Fruit fly (Drosophila melanogaster) whole organism, embryonic: ENCODE results near the gene CG33293.

Source experiments
- Abd-B ChIP-seq: fragments of 200-800 bp; sonication (Bioruptor generic); optimal IDR thresholded peaks from 2 replicates; lab custom pipeline; 2018; ENCODE audit warnings: missing biosample characterization, mild to moderate bottlenecking, missing genetic modification characterization, moderate library complexity
- Atf3 ChIP-seq: fragments of 200-800 bp; sonication (Bioruptor generic); optimal IDR thresholded peaks from 3 replicates; lab custom pipeline; 2016; ENCODE audit warnings: missing biosample characterization, missing genetic modification characterization
- CG10274 ChIP-seq: fragments of 200-800 bp; sonication (Bioruptor generic); optimal IDR thresholded peaks from 3 replicates; lab custom pipeline; 2017; ENCODE audit warnings: missing biosample characterization, mild to moderate bottlenecking, missing genetic modification characterization
- CG11093 ChIP-seq: fragments of 200-800 bp; sonication (Bioruptor generic); IDR thresholded peaks from 3 replicates; pipeline ENCODE4 v1.3.6; 2022; ENCODE audit warnings: missing biosample characterization, missing genetic modification characterization
- CG13123 ChIP-seq: fragments of 200-800 bp; sonication (Bioruptor generic); optimal IDR thresholded peaks from 2 replicates; lab custom pipeline; 2016; ENCODE audit warnings: missing biosample characterization, missing genetic modification characterization
- CG14667 ChIP-seq: fragments of 200-800 bp; sonication (Bioruptor generic); IDR thresholded peaks from 2 replicates; pipeline ENCODE4 v1.3.6; 2022; ENCODE audit warnings: missing biosample characterization, missing genetic modification characterization
- CG1529 ChIP-seq: fragments of 200-800 bp; sonication (Bioruptor generic); optimal IDR thresholded peaks from 3 replicates; lab custom pipeline; 2018; ENCODE audit warnings: missing biosample characterization, missing genetic modification characterization
- CG15601 ChIP-seq: fragments of 200-800 bp; sonication (Bioruptor generic); optimal IDR thresholded peaks from 3 replicates; lab custom pipeline; 2019; ENCODE audit warnings: missing biosample characterization, mild to moderate bottlenecking, missing genetic modification characterization, moderate library complexity
- CG16779 ChIP-seq: fragments of 200-800 bp; sonication (Bioruptor generic); IDR thresholded peaks from 2 replicates; pipeline ENCODE4 v1.3.6; 2022; ENCODE audit warnings: missing biosample characterization, missing genetic modification characterization
- CG1792 ChIP-seq: fragments of 200-800 bp; sonication (Bioruptor generic); optimal IDR thresholded peaks from 2 replicates; lab custom pipeline; 2016; ENCODE audit warnings: missing biosample characterization, missing genetic modification characterization
- CG2116 ChIP-seq: fragments of 200-800 bp; sonication (Bioruptor generic); optimal IDR thresholded peaks from 3 replicates; lab custom pipeline; 2018; ENCODE audit warnings: missing biosample characterization, mild to moderate bottlenecking, missing genetic modification characterization
- CG2199 ChIP-seq: fragments of 200-800 bp; sonication (Bioruptor generic); IDR thresholded peaks from 3 replicates; pipeline ENCODE4 v1.3.6; 2022; ENCODE audit warnings: missing biosample characterization, missing genetic modification characterization
- CG33213 ChIP-seq: fragments of 200-800 bp; sonication (Bioruptor generic); optimal IDR thresholded peaks from 3 replicates; lab custom pipeline; 2016; ENCODE audit warnings: missing biosample characterization, missing genetic modification characterization
- CG4282 ChIP-seq: fragments of 200-800 bp; sonication (Bioruptor generic); optimal IDR thresholded peaks from 2 replicates; lab custom pipeline; 2016; ENCODE audit warnings: missing biosample characterization, missing genetic modification characterization
- CG43689 ChIP-seq: fragments of 200-800 bp; sonication (Bioruptor generic); IDR thresholded peaks from 2 replicates; pipeline ENCODE4 v1.3.6; 2022; ENCODE audit warnings: missing biosample characterization, missing genetic modification characterization
- CG5245 ChIP-seq: fragments of 200-800 bp; sonication (Bioruptor generic); optimal IDR thresholded peaks from 3 replicates; lab custom pipeline; 2016; ENCODE audit warnings: missing biosample characterization, missing genetic modification characterization
- CG7786 ChIP-seq: fragments of 200-800 bp; sonication (Bioruptor generic); optimal IDR thresholded peaks from 2 replicates; lab custom pipeline; 2016; ENCODE audit warnings: missing biosample characterization, missing genetic modification characterization
- CG7839 ChIP-seq: fragments of 200-800 bp; sonication (Bioruptor generic); optimal IDR thresholded peaks from 3 replicates; lab custom pipeline; 2018; ENCODE audit warnings: missing biosample characterization, mild to moderate bottlenecking, missing genetic modification characterization, moderate library complexity
- CG9727 ChIP-seq: fragments of 200-800 bp; sonication (Bioruptor generic); optimal IDR thresholded peaks from 3 replicates; lab custom pipeline; 2017; ENCODE audit warnings: missing biosample characterization, mild to moderate bottlenecking, missing genetic modification characterization
- Dip3 ChIP-seq: fragments of 200-800 bp; sonication (Bioruptor generic); optimal IDR thresholded peaks from 3 replicates; lab custom pipeline; 2016; ENCODE audit warnings: missing biosample characterization, missing genetic modification characterization
- E2f2 ChIP-seq: fragments of 200-800 bp; sonication (Bioruptor generic); IDR thresholded peaks from 2 replicates; pipeline ENCODE4 v1.3.6; 2022; ENCODE audit warnings: missing biosample characterization, missing genetic modification characterization
- Hand ChIP-seq: fragments of 200-800 bp; sonication (Bioruptor generic); optimal IDR thresholded peaks from 2 replicates; lab custom pipeline; 2017; ENCODE audit warnings: mild to moderate bottlenecking, missing biosample characterization, missing genetic modification reagents, missing genetic modification characterization
- Hr39 ChIP-seq: fragments of >200 bp; optimal IDR thresholded peaks from 2 replicates; lab custom pipeline; 2017
- Lhr ChIP-seq: fragments of 200-800 bp; sonication (Bioruptor generic); optimal IDR thresholded peaks from 3 replicates; lab custom pipeline; 2017; ENCODE audit warnings: mild to moderate bottlenecking, missing biosample characterization, missing genetic modification reagents, missing genetic modification characterization
- Nf-YB ChIP-seq: fragments of 200-800 bp; sonication (Bioruptor generic); optimal IDR thresholded peaks from 3 replicates; lab custom pipeline; 2019; ENCODE audit warnings: missing biosample characterization, mild to moderate bottlenecking, missing genetic modification characterization, moderate library complexity
- Xrp1 ChIP-seq: fragments of 200-800 bp; sonication (Bioruptor generic); IDR thresholded peaks from 2 replicates; pipeline ENCODE4 v1.3.6; 2022; ENCODE audit warnings: missing biosample characterization, missing genetic modification characterization
- al ChIP-seq: fragments of 200-800 bp; sonication (Bioruptor generic); IDR thresholded peaks from 2 replicates; pipeline ENCODE4 v1.3.6; 2022; ENCODE audit warnings: missing biosample characterization, missing genetic modification characterization
- ara ChIP-seq: fragments of 200-800 bp; sonication (Bioruptor generic); IDR thresholded peaks from 2 replicates; pipeline ENCODE4 v1.3.6; 2022; ENCODE audit warnings: missing biosample characterization, missing genetic modification characterization
- cad ChIP-seq: fragments of >200 bp; optimal IDR thresholded peaks from 2 replicates; lab custom pipeline; 2017; ENCODE audit warnings: missing biosample characterization, missing genetic modification characterization
- cato ChIP-seq: fragments of 200-800 bp; sonication (Bioruptor generic); optimal IDR thresholded peaks from 2 replicates; lab custom pipeline; 2016; ENCODE audit warnings: missing biosample characterization, missing genetic modification characterization, borderline replicate concordance
- cg ChIP-seq: fragments of 200-800 bp; sonication (Bioruptor generic); optimal IDR thresholded peaks from 3 replicates; lab custom pipeline; 2019; ENCODE audit warnings: missing biosample characterization, mild to moderate bottlenecking, missing genetic modification characterization, moderate library complexity
- crp ChIP-seq, 2 experiments: fragments of 200-800 bp; sonication (Bioruptor generic); optimal IDR thresholded peaks; 2 replicates in 1 of 2; 3 replicates in 1 of 2; lab custom pipeline; 2017; ENCODE audit warnings: missing biosample characterization in 2 of 2, missing genetic modification characterization in 2 of 2, mild to moderate bottlenecking in 1 of 2, moderate library complexity in 1 of 2
- dpn ChIP-seq, 2 experiments: fragments of 200-800 bp; sonication (Bioruptor generic); optimal IDR thresholded peaks; 3 replicates each; lab custom pipeline; 2016; ENCODE audit warnings: missing biosample characterization in 2 of 2, missing genetic modification characterization in 2 of 2
- ems ChIP-seq: fragments of 200-800 bp; sonication (Bioruptor generic); optimal IDR thresholded peaks from 3 replicates; lab custom pipeline; 2016; ENCODE audit warnings: missing biosample characterization, missing genetic modification characterization
- esg ChIP-seq: fragments of 200-800 bp; sonication (Bioruptor generic); conservative IDR thresholded peaks from 2 replicates; pipeline ENCODE4 v1.3.6; 2022; ENCODE audit warnings: missing biosample characterization, missing genetic modification characterization
- fd3F ChIP-seq: fragments of 200-800 bp; sonication (Bioruptor generic); optimal IDR thresholded peaks from 2 replicates; lab custom pipeline; 2018; ENCODE audit warnings: missing biosample characterization, mild to moderate bottlenecking, missing genetic modification characterization, moderate library complexity
- gsb-n ChIP-seq: fragments of 200-800 bp; sonication (Bioruptor generic); optimal IDR thresholded peaks from 3 replicates; lab custom pipeline; 2018; ENCODE audit warnings: missing biosample characterization, mild to moderate bottlenecking, missing genetic modification characterization
- h ChIP-seq: fragments of >200 bp; optimal IDR thresholded peaks from 2 replicates; lab custom pipeline; 2017
- hb ChIP-seq: fragments of 200-800 bp; sonication (Bioruptor generic); IDR thresholded peaks from 3 replicates; pipeline ENCODE4 v1.3.6; 2022; ENCODE audit warnings: missing biosample characterization, missing genetic modification characterization; ENCODE audit not compliant: partially characterized antibody
- ind ChIP-seq: fragments of 200-800 bp; sonication (Bioruptor generic); optimal IDR thresholded peaks from 3 replicates; lab custom pipeline; 2016; ENCODE audit warnings: missing biosample characterization, missing genetic modification characterization
- jing ChIP-seq: fragments of 200-800 bp; sonication (Bioruptor generic); optimal IDR thresholded peaks from 2 replicates; lab custom pipeline; 2018; ENCODE audit warnings: missing biosample characterization, mild to moderate bottlenecking, missing genetic modification characterization
- lilli ChIP-seq: fragments of 200-800 bp; sonication (Bioruptor generic); optimal IDR thresholded peaks from 3 replicates; lab custom pipeline; 2016; ENCODE audit warnings: missing biosample characterization, missing genetic modification characterization
- nom ChIP-seq: fragments of 200-800 bp; sonication (Bioruptor generic); optimal IDR thresholded peaks from 2 replicates; lab custom pipeline; 2017; ENCODE audit warnings: missing biosample characterization, missing genetic modification characterization, mild to moderate bottlenecking, moderate library complexity, missing genetic modification reagents
- pfk ChIP-seq: fragments of 200-800 bp; sonication (Bioruptor generic); optimal IDR thresholded peaks from 2 replicates; lab custom pipeline; 2018; ENCODE audit warnings: missing biosample characterization, mild to moderate bottlenecking, missing genetic modification characterization, moderate library complexity
- prd ChIP-seq, 3 experiments: fragments of >200 bp in 2 of 3; fragments of 200-800 bp in 1 of 3; sonication (Bioruptor generic) in 1 of 3; optimal IDR thresholded peaks in 2 of 3; IDR thresholded peaks in 1 of 3; 2 replicates in 2 of 3; 3 replicates in 1 of 3; pipeline versions ENCODE4 v1.3.6 to Lab custom; 2017 to 2022; ENCODE audit warnings: missing biosample characterization in 1 of 3, missing genetic modification characterization in 1 of 3
- seq ChIP-seq: fragments of 200-800 bp; sonication (Bioruptor generic); IDR thresholded peaks from 2 replicates; pipeline ENCODE4 v1.3.6; 2022; ENCODE audit warnings: missing biosample characterization, missing genetic modification characterization
- sim ChIP-seq: fragments of 200-800 bp; sonication (Bioruptor generic); IDR thresholded peaks from 2 replicates; pipeline ENCODE4 v1.3.6; 2022; ENCODE audit warnings: missing biosample characterization, missing genetic modification characterization
- sna ChIP-seq: fragments of 200-800 bp; sonication (Bioruptor generic); IDR thresholded peaks from 2 replicates; pipeline ENCODE4 v1.3.6; 2022; ENCODE audit warnings: missing biosample characterization, missing genetic modification characterization; ENCODE audit not compliant: partially characterized antibody
- sug ChIP-seq: fragments of 200-800 bp; optimal IDR thresholded peaks from 2 replicates; lab custom pipeline; 2019; ENCODE audit warnings: missing biosample characterization, mild to moderate bottlenecking, missing genetic modification characterization, moderate library complexity
- ttk ChIP-seq: fragments of 200-800 bp; sonication (Bioruptor generic); IDR thresholded peaks from 2 replicates; pipeline ENCODE4 v2.1.2; 2022; ENCODE audit warnings: missing biosample characterization, missing genetic modification characterization

The CG33293 gene

DNA sequence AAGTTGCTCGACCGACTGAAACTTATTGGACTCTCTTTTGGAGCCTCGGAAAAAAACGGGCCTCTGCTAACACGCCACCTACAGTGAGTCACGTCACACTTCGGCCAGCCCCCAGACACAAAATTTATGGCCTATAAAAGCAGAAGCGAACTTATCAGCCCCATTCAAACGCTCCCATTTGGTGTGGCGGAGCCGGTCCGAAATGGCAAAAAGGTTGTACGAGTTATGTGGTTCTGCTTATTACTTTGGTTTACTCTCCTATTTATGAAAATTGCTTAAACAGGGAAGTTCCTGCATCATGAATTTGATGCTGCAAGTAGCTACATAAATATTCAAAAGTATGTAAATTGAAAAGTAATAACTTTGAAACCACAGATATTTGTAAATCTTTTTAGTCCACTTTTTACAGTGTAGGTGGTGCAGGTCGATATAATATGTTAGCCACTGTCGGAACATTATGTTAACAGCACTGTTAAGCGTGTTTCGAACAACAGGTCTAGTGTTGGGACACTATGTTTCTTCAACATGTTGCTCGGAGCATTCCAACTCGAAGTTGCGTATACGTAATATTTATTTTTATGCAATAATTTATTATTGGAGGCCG lies 42.9 kb upstream of the CG33293 start (continued):
- peak; percentile 44 for TF ChIP-seq pfk
- TF ChIP-seq sug: peak; percentile 91
- peak; percentile 52 for TF ChIP-seq Lhr (GFP tag; lab: Kevin White, UChicago)
- TF ChIP-seq Atf3 (GFP tag; lab: Kevin White, UChicago): peak; percentile 74
- TF ChIP-seq CG10274 (GFP tag; lab: Kevin White, UChicago): peak; percentile 84
- TF ChIP-seq Hand (GFP tag; lab: Kevin White, UChicago): peak; percentile 91
- TF ChIP-seq CG11093: peak; percentile 70; the same call in 2 of the 3 replicates
- TF ChIP-seq CG2199 (GFP tag; lab: Robert Waterston, UW): peak; percentile 79; the same call in 2 of the 3 replicates
- peak; percentile 91 for TF ChIP-seq seq
- peak; percentile 66 for TF ChIP-seq ttk (GFP tag; lab: Robert Waterston, UW)
- TF ChIP-seq jing: peak; percentile 70
- TF ChIP-seq sna: no peak
- TF ChIP-seq crp (GFP tag; optimal IDR thresholded peaks at IDR 0.05; lab: Kevin White, UChicago): peak in 1 of 2 experiments; percentile 54
- peak; percentile 80 for TF ChIP-seq CG1529 (GFP tag; lab: Kevin White, UChicago)
- TF ChIP-seq CG33213 (GFP tag; lab: Kevin White, UChicago): peak; percentile 87
- TF ChIP-seq CG7839: peak; percentile 93
- TF ChIP-seq Abd-B: peak; percentile 91
- TF ChIP-seq prd (optimal IDR thresholded peaks at IDR 0.05; lab: Kevin White, UChicago): no peak
- TF ChIP-seq prd (GFP tag; IDR thresholded peaks at IDR 0.05; lab: Robert Waterston, UW): peak; percentile 84
- peak; percentile 90 for TF ChIP-seq CG7786 (GFP tag; lab: Kevin White, UChicago)
- no peak for TF ChIP-seq cg (GFP tag; lab: Kevin White, UChicago)
- peak; percentile 88 for TF ChIP-seq fd3F (GFP tag; lab: Kevin White, UChicago)
- peak; percentile 84 for TF ChIP-seq al (GFP tag; lab: Robert Waterston, UW)
- peak; percentile 70 for TF ChIP-seq CG5245
- TF ChIP-seq CG13123 (GFP tag; lab: Kevin White, UChicago): peak; percentile 58
- TF ChIP-seq esg (GFP tag; lab: Robert Waterston, UW): peak; percentile 81
- TF ChIP-seq CG2116 (GFP tag; lab: Kevin White, UChicago): peak; percentile 58
- TF ChIP-seq dpn (GFP tag; optimal IDR thresholded peaks at IDR 0.05; lab: Kevin White, UChicago): peak; percentile 91 to 95
- peak; percentile 63 for TF ChIP-seq nom
- TF ChIP-seq Xrp1 (GFP tag; lab: Robert Waterston, UW): peak; percentile 84
- peak; percentile 93 for TF ChIP-seq CG9727 (GFP tag; lab: Kevin White, UChicago)
- peak; percentile 91 for TF ChIP-seq Dip3 (GFP tag; lab: Kevin White, UChicago)
- TF ChIP-seq CG1792 (GFP tag; lab: Kevin White, UChicago): peak; percentile 87
- TF ChIP-seq h: no peak
- peak; percentile 59 for TF ChIP-seq E2f2
- TF ChIP-seq lilli (GFP tag; lab: Kevin White, UChicago): peak; percentile 95
- no peak for TF ChIP-seq cad (GFP tag; lab: Kevin White, UChicago)
- peak; percentile 55 for TF ChIP-seq cato
- TF ChIP-seq CG16779 (GFP tag; lab: Robert Waterston, UW): peak; percentile 73; the same call in 1 of the 2 replicates
- TF ChIP-seq CG14667 (GFP tag; lab: Robert Waterston, UW): peak; percentile 66; the same call in 1 of the 2 replicates
- peak; percentile 90 for TF ChIP-seq ems (GFP tag; lab: Kevin White, UChicago)
- TF ChIP-seq ind (GFP tag; lab: Kevin White, UChicago): peak; percentile 91
- TF ChIP-seq CG43689 (GFP tag; lab: Robert Waterston, UW): no peak
- TF ChIP-seq CG15601: peak; percentile 87
- no peak for TF ChIP-seq Hr39
- no peak for TF ChIP-seq hb (GFP tag; lab: Robert Waterston, UW)
- TF ChIP-seq sim: peak; percentile 27; the same call in 1 of the 2 replicates
- TF ChIP-seq CG4282: peak; percentile 85
- peak; percentile 76 for TF ChIP-seq gsb-n (tag; lab: Kevin White, UChicago)
- peak; percentile 77 for TF ChIP-seq Nf-YB (GFP tag; lab: Kevin White, UChicago)
- TF ChIP-seq ara: peak; percentile 68
